Worm (Caenorhabditis elegans) whole organism, L1 larva: ENCODE data around the gene T22F3.2.

ENCODE experiments used
- efl-1 ChIP-seq, 4 experiments: fragments of 150-350 bp; optimal IDR thresholded peaks in 3 of 4; peaks in 1 of 4; 1 replicate in 1 of 4; 2 replicates in 3 of 4; lab custom pipeline; 2014; ENCODE audit warnings: missing biosample characterization in 2 of 4, missing genetic modification characterization in 2 of 4, missing genetic modification reagents in 2 of 4
- fkh-10 ChIP-seq: sonication (generic microtip); optimal IDR thresholded peaks from 2 replicates; lab custom pipeline; 2017; ENCODE audit warnings: missing biosample characterization, missing genetic modification reagents, missing genetic modification characterization
- isw-1 ChIP-seq: fragments of 200-800 bp; sonication (Bioruptor generic); IDR thresholded peaks from 2 replicates; pipeline ENCODE4 v1.3.6; 2022; ENCODE audit warnings: missing genetic modification characterization, missing compliant biosample characterization
- jun-1 ChIP-seq: fragments of 150-350 bp; optimal IDR thresholded peaks from 2 replicates; lab custom pipeline; 2014; ENCODE audit warnings: missing biosample characterization, missing genetic modification reagents, missing genetic modification characterization
- nhr-28 ChIP-seq: fragments of 150-350 bp; optimal IDR thresholded peaks from 2 replicates; lab custom pipeline; 2014; ENCODE audit warnings: missing biosample characterization, missing genetic modification characterization
- pax-3 ChIP-seq: fragments of 200-800 bp; sonication (Bioruptor generic); optimal IDR thresholded peaks from 2 replicates; lab custom pipeline; 2018; ENCODE audit warnings: mild to moderate bottlenecking, missing genetic modification characterization, moderate library complexity, missing compliant biosample characterization
- snpc-4 ChIP-seq: fragments of 150-350 bp; optimal IDR thresholded peaks from 2 replicates; lab custom pipeline; 2014; ENCODE audit warnings: missing biosample characterization, missing genetic modification characterization
- unc-30 ChIP-seq: sonication (generic microtip); optimal IDR thresholded peaks from 2 replicates; lab custom pipeline; 2017; ENCODE audit warnings: missing biosample characterization, missing genetic modification characterization
- unc-62 ChIP-seq: fragments of 150-350 bp; optimal IDR thresholded peaks from 2 replicates; lab custom pipeline; 2014; ENCODE audit warnings: missing biosample characterization, missing genetic modification reagents, missing genetic modification characterization
- zip-4 ChIP-seq: fragments of 200-800 bp; sonication (Bioruptor generic); optimal IDR thresholded peaks from 2 replicates; lab custom pipeline; 2018; ENCODE audit warnings: mild to moderate bottlenecking, missing genetic modification characterization, moderate library complexity, missing compliant biosample characterization

DNA sequence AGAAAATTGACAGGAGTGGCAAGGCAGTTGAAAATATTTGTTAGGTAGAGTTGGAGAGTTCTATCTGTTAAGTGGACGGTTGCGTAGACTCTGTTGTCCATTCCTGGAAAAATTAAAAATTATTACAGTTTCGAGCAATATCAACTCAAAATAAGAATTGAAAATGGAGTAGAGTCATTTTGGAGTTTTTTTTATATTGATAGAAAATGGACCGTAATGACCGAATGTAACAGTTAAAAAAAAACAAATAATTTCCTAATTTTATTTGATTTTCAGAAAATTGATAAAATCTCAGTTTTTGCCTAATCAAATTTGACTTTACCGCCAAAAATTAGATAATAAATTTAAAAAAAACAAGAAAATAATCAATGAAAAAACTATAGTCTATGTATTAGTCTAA lies 40.5 kb downstream of the T22F3.2 start, which contains the start of gene F59B1.4:
- TF ChIP-seq pax-3 (tag; lab: Kevin White, UChicago) (no peak), unc-30 (tag; lab: Kevin White, UChicago) (no peak), jun-1 (tag; lab: Kevin White, UChicago) (no peak), nhr-28 (tag; lab: Kevin White, UChicago) (no peak), efl-1 (optimal IDR thresholded peaks at IDR 0.05; lab: Kevin White, UChicago) (no peak), efl-1 (GFP tag; optimal IDR thresholded peaks at IDR 0.05 in 1 of 2; lab: Kevin White, UChicago) (no peak), snpc-4 (no peak), unc-62 (GFP tag; lab: Kevin White, UChicago) (no peak), zip-4 (GFP tag; lab: Kevin White, UChicago) (no peak), fkh-10 (no peak), isw-1 (no peak)
